Worm (Caenorhabditis elegans): ENCODE results near the gene T27E4.5.

Gene T27E4.5

DNA sequence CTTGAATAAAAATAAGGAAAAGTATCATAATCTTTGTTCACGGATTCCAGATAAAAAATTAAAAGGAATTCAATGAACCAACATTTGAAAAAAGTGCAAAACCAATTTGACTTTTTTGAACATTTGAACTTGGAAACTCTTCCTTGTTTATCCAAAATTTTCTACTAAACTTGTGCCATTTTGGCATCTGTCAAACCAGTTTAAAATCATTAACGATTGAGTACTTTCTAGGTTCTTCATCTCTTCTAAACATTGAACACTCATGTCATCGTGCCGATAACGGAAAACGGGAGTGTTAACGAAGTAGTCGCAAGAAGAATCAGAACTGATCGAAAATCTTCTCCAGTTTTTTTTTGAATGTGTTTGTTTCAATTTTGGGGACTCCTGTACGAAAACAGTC is 14.7 kb upstream of the T27E4.5 start:
- TF ChIP-seq nhr-19 (GFP tag; conservative IDR thresholded peaks at IDR 0.05) = 0 out of 2 replicates have a peak, but pooled peaks have one; percentile 23
- TF ChIP-seq ces-1 (GFP tag; optimal IDR thresholded peaks at IDR 0.05) = no peak
- no peak for TF ChIP-seq ceh-8 (GFP tag; optimal IDR thresholded peaks at IDR 0.05)
- peak in 1 of 2 experiments; percentile 24 for TF ChIP-seq lin-35 (GFP tag; optimal IDR thresholded peaks at IDR 0.05)
- no peak for TF ChIP-seq fkh-4 (tag; optimal IDR thresholded peaks at IDR 0.05; ENCODE audit: borderline replicate concordance)
- TF ChIP-seq nhr-20 (tag; optimal IDR thresholded peaks at IDR 0.05) = peak; percentile 39
- no peak for TF ChIP-seq alr-1 (tag; optimal IDR thresholded peaks at IDR 0.05; ENCODE audit: borderline replicate concordance)
- TF ChIP-seq nhr-85 (tag) = peak; percentile 80
- TF ChIP-seq elt-3 (tag; optimal IDR thresholded peaks at IDR 0.05) = peak in 2 of 6 experiments; percentile 9 to 12
- no peak for TF ChIP-seq unc-86 (tag; optimal IDR thresholded peaks at IDR 0.05)
- TF ChIP-seq mab-9 (GFP tag; IDR thresholded peaks at IDR 0.05) = no peak
- peak; percentile 53 for TF ChIP-seq grh-1 (GFP tag; IDR thresholded peaks at IDR 0.05)
- no peak for TF ChIP-seq unc-98 (GFP tag; IDR thresholded peaks at IDR 0.05)
- no peak for TF ChIP-seq ama-1 (optimal IDR thresholded peaks at IDR 0.05)
- TF ChIP-seq lin-14 (GFP tag; optimal IDR thresholded peaks at IDR 0.05) = peak; percentile 40
- no peak for TF ChIP-seq efl-1 (optimal IDR thresholded peaks at IDR 0.05)
- TF ChIP-seq efl-1 (GFP tag; optimal IDR thresholded peaks at IDR 0.05 in 1 of 2) = no peak
- TF ChIP-seq blmp-1 (tag; optimal IDR thresholded peaks at IDR 0.05) = peak; percentile 47
- no peak for TF ChIP-seq egl-13 (tag; optimal IDR thresholded peaks at IDR 0.05)
- peak; percentile 32 for TF ChIP-seq nhr-71 (tag; optimal IDR thresholded peaks at IDR 0.05)
- peak; percentile 27 for TF ChIP-seq tbx-2 (tag; optimal IDR thresholded peaks at IDR 0.05)
- no peak for TF ChIP-seq swsn-7 (tag; optimal IDR thresholded peaks at IDR 0.05)

DNA sequence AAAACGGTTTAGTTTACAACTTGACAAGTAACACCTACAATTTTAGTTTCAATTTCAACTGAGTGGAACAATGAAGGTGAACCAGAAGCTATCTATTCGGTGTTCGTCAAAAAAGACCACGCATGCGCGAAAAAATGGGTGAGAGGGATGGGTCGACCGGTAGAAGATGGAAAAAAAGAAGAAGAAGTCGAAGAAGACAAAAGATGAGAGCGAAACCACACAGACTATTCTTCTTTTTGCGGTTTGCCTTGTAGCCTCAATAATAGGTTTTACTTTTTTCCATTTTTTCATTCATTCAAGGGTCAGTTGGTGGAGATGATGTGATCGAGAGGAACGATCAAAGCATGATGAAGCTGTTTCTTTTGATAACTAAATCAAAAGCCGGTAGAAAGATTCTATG is 12.8 kb upstream of the T27E4.5 start:
- TF ChIP-seq blmp-1 (tag; optimal IDR thresholded peaks at IDR 0.05) = peak; percentile 62
- TF ChIP-seq egl-13 (tag; optimal IDR thresholded peaks at IDR 0.05) = no peak

ce11 chrV:9081410-9081809 is 11.8 kb upstream of the T27E4.5 start:
- TF ChIP-seq mdl-1 (tag; optimal IDR thresholded peaks at IDR 0.05) = peak in 1 of 2 experiments; percentile 7
- peak; percentile 24 for TF ChIP-seq lin-14 (GFP tag; optimal IDR thresholded peaks at IDR 0.05)
- TF ChIP-seq jun-1 (tag; optimal IDR thresholded peaks at IDR 0.05) = peak; percentile 16
- TF ChIP-seq hlh-17 (GFP tag; optimal IDR thresholded peaks at IDR 0.05; ENCODE audit: borderline replicate concordance) = no peak
- TF ChIP-seq elt-2 (tag; optimal IDR thresholded peaks at IDR 0.05) = peak; percentile 26

ce11 chrV:9079965-9080432 is 10.4 kb upstream of the T27E4.5 start:
- TF ChIP-seq nhr-71 (tag; optimal IDR thresholded peaks at IDR 0.05) = peak; percentile 46
- TF ChIP-seq lin-14 (GFP tag; optimal IDR thresholded peaks at IDR 0.05) = peak; percentile 11
- peak; percentile 33 for TF ChIP-seq nhr-20 (tag; optimal IDR thresholded peaks at IDR 0.05)
- TF ChIP-seq egl-13 (tag; optimal IDR thresholded peaks at IDR 0.05) = peak; percentile 14
- no peak for TF ChIP-seq nhr-84 (tag; optimal IDR thresholded peaks at IDR 0.05)
- no peak for TF ChIP-seq dsc-1 (tag; optimal IDR thresholded peaks at IDR 0.05)
- TF ChIP-seq nhr-19 (GFP tag; conservative IDR thresholded peaks at IDR 0.05) = peak; percentile 25; the same call in 1 of the 2 replicates
- no peak for TF ChIP-seq hlh-17 (GFP tag; optimal IDR thresholded peaks at IDR 0.05; ENCODE audit: borderline replicate concordance)
- TF ChIP-seq efl-1 (optimal IDR thresholded peaks at IDR 0.05) = no peak
- peak in 1 of 2 experiments; percentile 89 for TF ChIP-seq efl-1 (GFP tag; optimal IDR thresholded peaks at IDR 0.05 in 1 of 2)
- TF ChIP-seq lin-35 (GFP tag; optimal IDR thresholded peaks at IDR 0.05) = peak in 1 of 2 experiments; percentile 53
- TF ChIP-seq nhr-90 (tag; optimal IDR thresholded peaks at IDR 0.05; ENCODE audit: poor library complexity) = peak; percentile 52
- TF ChIP-seq tbx-2 (tag; optimal IDR thresholded peaks at IDR 0.05) = no peak
- TF ChIP-seq swsn-7 (tag; optimal IDR thresholded peaks at IDR 0.05) = no peak
- no peak for TF ChIP-seq mab-9 (GFP tag; IDR thresholded peaks at IDR 0.05)
- TF ChIP-seq skn-1 (tag; optimal IDR thresholded peaks at IDR 0.05) = no peak
- TF ChIP-seq elt-2 (tag; optimal IDR thresholded peaks at IDR 0.05) = peak; percentile 97
- peak in 1 of 2 experiments; percentile 65 for TF ChIP-seq mdl-1 (tag; optimal IDR thresholded peaks at IDR 0.05)

DNA sequence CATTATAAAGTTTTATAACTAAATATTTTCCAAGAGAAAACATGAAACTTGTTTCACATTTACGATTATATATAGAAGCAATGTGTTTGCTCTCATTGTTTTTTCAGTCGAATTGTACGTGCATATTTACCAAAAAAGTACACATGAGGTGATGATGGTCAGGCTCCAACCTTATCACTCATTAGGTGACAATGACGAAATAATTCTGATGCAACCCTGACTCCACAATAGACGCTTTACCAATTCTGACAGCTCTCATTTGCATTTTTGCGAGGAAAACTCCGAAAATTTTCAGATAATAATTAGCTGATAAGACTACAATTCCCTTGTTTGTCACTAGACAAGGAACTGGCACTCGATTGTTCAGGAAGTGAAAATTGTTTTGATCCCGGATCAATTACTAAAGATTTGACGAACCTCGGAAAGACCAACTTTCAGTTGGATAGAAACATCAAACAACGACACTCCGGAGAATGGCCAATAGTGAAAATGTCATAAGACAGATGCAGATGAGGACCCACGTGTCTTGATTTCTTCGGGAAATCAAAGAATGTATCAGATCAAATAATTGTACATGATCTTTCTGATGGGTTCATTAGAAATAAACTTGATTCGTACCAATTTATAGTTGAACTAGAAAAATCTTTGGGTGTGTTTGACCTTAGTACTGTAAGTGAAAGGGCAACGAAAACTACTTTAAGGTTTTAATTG is 9.4 kb upstream of the T27E4.5 start:
- TF ChIP-seq mdl-1 (tag; optimal IDR thresholded peaks at IDR 0.05) = peak in 1 of 2 experiments; percentile 45
- peak; percentile 1 for TF ChIP-seq nhr-90 (tag; optimal IDR thresholded peaks at IDR 0.05; ENCODE audit: poor library complexity)
- peak; percentile 81 for TF ChIP-seq nhr-20 (tag; optimal IDR thresholded peaks at IDR 0.05)
- TF ChIP-seq lin-39 (tag; optimal IDR thresholded peaks at IDR 0.05) = no peak
- TF ChIP-seq lin-35 (GFP tag; optimal IDR thresholded peaks at IDR 0.05) = peak in 1 of 2 experiments; percentile 70
- no peak for TF ChIP-seq mep-1 (tag; optimal IDR thresholded peaks at IDR 0.05)
- no peak for TF ChIP-seq ceh-82 (tag; optimal IDR thresholded peaks at IDR 0.05)
- peak; percentile 35 for TF ChIP-seq lin-14 (GFP tag; optimal IDR thresholded peaks at IDR 0.05)
- no peak for TF ChIP-seq nhr-77 (tag; optimal IDR thresholded peaks at IDR 0.05)
- TF ChIP-seq unc-130 (tag; optimal IDR thresholded peaks at IDR 0.05) = peak; percentile 19
- no peak for TF ChIP-seq pax-3 (tag; optimal IDR thresholded peaks at IDR 0.05)
- TF ChIP-seq pag-3 (tag; optimal IDR thresholded peaks at IDR 0.05; ENCODE audit: borderline replicate concordance, insufficient read depth) = no peak
- peak; percentile 37 for TF ChIP-seq nhr-71 (tag; optimal IDR thresholded peaks at IDR 0.05)
- TF ChIP-seq nhr-19 (GFP tag; conservative IDR thresholded peaks at IDR 0.05) = peak; percentile 61
- TF ChIP-seq elt-2 (tag; optimal IDR thresholded peaks at IDR 0.05) = peak; percentile 75
- peak; percentile 26 for TF ChIP-seq jun-1 (tag; optimal IDR thresholded peaks at IDR 0.05)
- peak; percentile 9 for TF ChIP-seq tbx-2 (tag; optimal IDR thresholded peaks at IDR 0.05)
- TF ChIP-seq lsy-2 (tag; optimal IDR thresholded peaks at IDR 0.05) = no peak
- TF ChIP-seq elt-3 (tag; optimal IDR thresholded peaks at IDR 0.05) = peak in 1 of 6 experiments; percentile 69
- peak; percentile 87 for TF ChIP-seq blmp-1 (tag; optimal IDR thresholded peaks at IDR 0.05)
- peak; percentile 78 for TF ChIP-seq nhr-85 (tag)
